Worm (Caenorhabditis elegans): ENCODE measurements around the gene nhr-45.

Gene nhr-45

ce11 chrX:4662293-4662825 lies 2.2 kb upstream of the nhr-45 start:
- TF ChIP-seq D1046.2 (GFP tag; IDR thresholded peaks at IDR 0.05) (no peak), jun-1 (tag; optimal IDR thresholded peaks at IDR 0.05) (no peak), nhr-77 (tag; optimal IDR thresholded peaks at IDR 0.05) (peak; percentile 49), ces-1 (GFP tag; optimal IDR thresholded peaks at IDR 0.05) (no peak), ceh-82 (tag; optimal IDR thresholded peaks at IDR 0.05) (no peak), daf-16 (GFP tag; optimal IDR thresholded peaks at IDR 0.05) (no peak), daf-16 (tag; optimal IDR thresholded peaks at IDR 0.05) (peak; percentile 60), R02D3.7 (tag; optimal IDR thresholded peaks at IDR 0.05) (no peak), Y48G9A.11 (GFP tag; IDR thresholded peaks at IDR 0.05) (no peak), daf-12 (tag; optimal IDR thresholded peaks at IDR 0.05) (no peak), nhr-25 (tag; optimal IDR thresholded peaks at IDR 0.05; ENCODE audit: borderline replicate concordance, insufficient read depth) (peak; percentile 62), nhr-28 (tag; optimal IDR thresholded peaks at IDR 0.05) (peak; percentile 90), zfp-2 (tag; optimal IDR thresholded peaks at IDR 0.05) (no peak), nhr-237 (tag; optimal IDR thresholded peaks at IDR 0.05) (no peak), ceh-28 (tag; optimal IDR thresholded peaks at IDR 0.05) (peak; percentile 46), zfp-3 (GFP tag; conservative IDR thresholded peaks at IDR 0.05) (no peak), nhr-48 (tag; optimal IDR thresholded peaks at IDR 0.05) (peak; percentile 40), aha-1 (tag) (peak; percentile 91), zip-11 (GFP tag; IDR thresholded peaks at IDR 0.05) (no peak), pqm-1 (tag; optimal IDR thresholded peaks at IDR 0.05) (peak; percentile 93), ceh-62 (tag; optimal IDR thresholded peaks at IDR 0.05) (no peak), zip-2 (tag; optimal IDR thresholded peaks at IDR 0.05) (no peak), F10B5.3 (tag; optimal IDR thresholded peaks at IDR 0.05) (no peak), cey-2 (tag; optimal IDR thresholded peaks at IDR 0.05; ENCODE audit: borderline replicate concordance, insufficient read depth) (no peak), ZK546.5 (tag; optimal IDR thresholded peaks at IDR 0.05) (no peak), php-3 (GFP tag; IDR thresholded peaks at IDR 0.05) (no peak), attf-4 (tag; optimal IDR thresholded peaks at IDR 0.05) (no peak), lin-15B (tag; optimal IDR thresholded peaks at IDR 0.05) (no peak), tag-97 (GFP tag; IDR thresholded peaks at IDR 0.05) (no peak), daf-8 (GFP tag; IDR thresholded peaks at IDR 0.05) (no peak), ZK337.2 (GFP tag; IDR thresholded peaks at IDR 0.05) (no peak), lin-38 (GFP tag; IDR thresholded peaks at IDR 0.05) (no peak), egl-43 (GFP tag; IDR thresholded peaks at IDR 0.05) (no peak), F26F4.8 (GFP tag; conservative IDR thresholded peaks at IDR 0.05) (no peak), Y105C5A.15 (GFP tag; IDR thresholded peaks at IDR 0.05) (no peak), lim-7 (GFP tag; IDR thresholded peaks at IDR 0.05) (no peak), ctbp-1 (GFP tag; IDR thresholded peaks at IDR 0.05) (no peak), spr-3 (GFP tag; optimal IDR thresholded peaks at IDR 0.05) (no peak), ceh-32 (tag; optimal IDR thresholded peaks at IDR 0.05; ENCODE audit: poor library complexity) (no peak), ztf-11 (tag; optimal IDR thresholded peaks at IDR 0.05) (no peak), unc-62 (GFP tag; optimal IDR thresholded peaks at IDR 0.05 in 1 of 2) (peak in 1 of 2 experiments; percentile 81), unc-62 (tag; optimal IDR thresholded peaks at IDR 0.05) (no peak), saeg-2 (GFP tag; IDR thresholded peaks at IDR 0.05) (no peak), lsy-2 (tag; optimal IDR thresholded peaks at IDR 0.05) (peak; percentile 13 to 51), nhr-41 (GFP tag; IDR thresholded peaks at IDR 0.05) (no peak), nhr-10 (tag; optimal IDR thresholded peaks at IDR 0.05) (peak; percentile 21), F37D6.2 (tag; optimal IDR thresholded peaks at IDR 0.05) (no peak), gei-8 (GFP tag; optimal IDR thresholded peaks at IDR 0.05) (no peak), mxl-3 (GFP tag; optimal IDR thresholded peaks at IDR 0.05) (peak; percentile 29), pha-4 (GFP tag; IDR thresholded peaks at IDR 0.05) (no peak), pha-4 (tag; optimal IDR thresholded peaks at IDR 0.05) (peak; percentile 87), mes-2 (tag; optimal IDR thresholded peaks at IDR 0.05; ENCODE audit: poor library complexity, severe bottlenecking) (peak; percentile 24), dpl-1 (GFP tag; optimal IDR thresholded peaks at IDR 0.05) (no peak)

Data from whole organism, L4 larva.